Worm (Caenorhabditis elegans) whole organism, early embryonic: Measurements from ENCODE around the gene oac-41.

Experiments used
- B0310.2 ChIP-seq: sonication (generic microtip); optimal IDR thresholded peaks from 2 replicates; lab custom pipeline; 2016; ENCODE audit warnings: mild to moderate bottlenecking, missing genetic modification characterization, missing compliant biosample characterization
- F13C5.2 ChIP-seq: sonication (generic microtip); optimal IDR thresholded peaks from 2 replicates; lab custom pipeline; 2017; ENCODE audit warnings: mild to moderate bottlenecking, missing genetic modification characterization, inconsistent platforms, missing compliant biosample characterization
- aly-1 ChIP-seq: sonication (generic microtip); optimal IDR thresholded peaks from 2 replicates; lab custom pipeline; 2016; ENCODE audit warnings: missing genetic modification characterization, missing compliant biosample characterization
- ama-1 ChIP-seq: fragments of 150-350 bp; optimal IDR thresholded peaks from 2 replicates; lab custom pipeline; 2014
- ceh-13 ChIP-seq: fragments of 200-800 bp; sonication (Bioruptor generic); optimal IDR thresholded peaks from 2 replicates; lab custom pipeline; 2018; ENCODE audit warnings: mild to moderate bottlenecking, missing genetic modification characterization, missing compliant biosample characterization
- ceh-36 ChIP-seq: sonication (generic microtip); optimal IDR thresholded peaks from 2 replicates; lab custom pipeline; 2016; ENCODE audit warnings: missing genetic modification characterization, inconsistent platforms, missing compliant biosample characterization
- ets-7 ChIP-seq: sonication (generic microtip); optimal IDR thresholded peaks from 2 replicates; lab custom pipeline; 2016; ENCODE audit warnings: missing genotype, missing genetic modification characterization, missing compliant biosample characterization
- flt-1 ChIP-seq: fragments of 200-800 bp; sonication (Bioruptor generic); IDR thresholded peaks from 2 replicates; pipeline ENCODE4 v1.3.6; 2022; ENCODE audit warnings: missing genetic modification characterization, missing compliant biosample characterization
- hmbx-1 ChIP-seq: sonication (generic microtip); optimal IDR thresholded peaks from 2 replicates; lab custom pipeline; 2016; ENCODE audit warnings: mild to moderate bottlenecking, missing genetic modification characterization, missing compliant biosample characterization
- hmg-4 ChIP-seq: fragments of 200-800 bp; sonication (Bioruptor generic); optimal IDR thresholded peaks from 2 replicates; lab custom pipeline; 2018; ENCODE audit warnings: mild to moderate bottlenecking, missing genetic modification characterization, missing compliant biosample characterization
- hnd-1 ChIP-seq: sonication (generic microtip); optimal IDR thresholded peaks from 2 replicates; lab custom pipeline; 2016; ENCODE audit warnings: missing genetic modification characterization, missing compliant biosample characterization
- pes-1 ChIP-seq: fragments of 200-800 bp; sonication (Bioruptor generic); IDR thresholded peaks from 2 replicates; pipeline ENCODE4 v1.3.6; 2022; ENCODE audit warnings: missing genetic modification reagents, missing genetic modification characterization, missing compliant biosample characterization
- scrt-1 ChIP-seq: fragments of 200-800 bp; sonication (Bioruptor generic); IDR thresholded peaks from 2 replicates; pipeline ENCODE4 v1.3.6; 2022; ENCODE audit warnings: missing genetic modification characterization, missing compliant biosample characterization
- sea-1 ChIP-seq: fragments of 200-800 bp; sonication (Bioruptor generic); conservative IDR thresholded peaks from 2 replicates; pipeline ENCODE4 v1.3.6; 2022; ENCODE audit warnings: missing genetic modification characterization, missing compliant biosample characterization
- tbx-11 ChIP-seq: fragments of 200-800 bp; sonication (Bioruptor generic); IDR thresholded peaks from 2 replicates; pipeline ENCODE4 v1.3.6; 2022; ENCODE audit warnings: missing genetic modification characterization, missing compliant biosample characterization
- tbx-37 ChIP-seq: fragments of 200-800 bp; sonication (Bioruptor generic); conservative IDR thresholded peaks from 2 replicates; pipeline ENCODE4 v1.3.6; 2022; ENCODE audit warnings: missing genetic modification reagents, missing genetic modification characterization, missing compliant biosample characterization
- tra-4 ChIP-seq: sonication (generic microtip); optimal IDR thresholded peaks from 2 replicates; lab custom pipeline; 2017; ENCODE audit warnings: missing genetic modification characterization, missing compliant biosample characterization

oac-41 gene

DNA sequence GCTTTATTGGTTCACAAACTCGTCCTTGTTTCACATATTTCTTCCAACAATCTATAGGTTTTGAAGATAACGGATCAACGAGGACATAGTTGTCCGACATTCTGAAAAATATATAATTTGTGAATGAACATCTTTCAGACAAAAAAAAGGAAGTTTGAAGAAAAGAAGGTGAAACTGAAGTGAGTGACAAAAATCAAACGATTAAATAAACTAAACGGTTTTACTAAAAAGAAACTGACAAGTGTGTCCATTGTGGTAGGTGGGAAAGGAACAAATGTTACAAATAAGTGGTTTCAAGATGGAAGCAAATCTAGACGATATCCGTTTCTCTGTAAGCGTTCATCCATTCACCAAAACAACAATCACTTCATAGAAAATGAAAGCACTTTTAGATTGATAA is 40.4 kb upstream of the oac-41 start, which contains the start of gene C25E10.12:
Gene C25E10.12 (minus strand): TSS at position 101 of the 400 bp plus-strand sequence.
- TF ChIP-seq hnd-1 (tag; lab: Kevin White, UChicago): no peak
- no peak for TF ChIP-seq tbx-37 (GFP tag; lab: Robert Waterston, UW)
- no peak for TF ChIP-seq tra-4 (tag; lab: Kevin White, UChicago)
- no peak for TF ChIP-seq ets-7
- TF ChIP-seq hmg-4 (GFP tag; lab: Kevin White, UChicago): no peak
- no peak for TF ChIP-seq hmbx-1
- no peak for TF ChIP-seq ceh-13 (GFP tag; lab: Kevin White, UChicago)
- no peak for TF ChIP-seq ama-1 (lab: Kevin White, UChicago)
- no peak for TF ChIP-seq flt-1 (GFP tag; lab: Robert Waterston, UW)
- TF ChIP-seq sea-1: no peak
- no peak for TF ChIP-seq scrt-1 (GFP tag; lab: Robert Waterston, UW)
- TF ChIP-seq B0310.2 (tag; lab: Kevin White, UChicago): no peak
- TF ChIP-seq tbx-11: no peak
- no peak for TF ChIP-seq pes-1 (GFP tag; lab: Robert Waterston, UW)
- no peak for TF ChIP-seq aly-1 (tag; lab: Kevin White, UChicago)
- TF ChIP-seq ceh-36 (tag; lab: Kevin White, UChicago): no peak
- TF ChIP-seq F13C5.2 (tag; lab: Kevin White, UChicago): no peak

DNA sequence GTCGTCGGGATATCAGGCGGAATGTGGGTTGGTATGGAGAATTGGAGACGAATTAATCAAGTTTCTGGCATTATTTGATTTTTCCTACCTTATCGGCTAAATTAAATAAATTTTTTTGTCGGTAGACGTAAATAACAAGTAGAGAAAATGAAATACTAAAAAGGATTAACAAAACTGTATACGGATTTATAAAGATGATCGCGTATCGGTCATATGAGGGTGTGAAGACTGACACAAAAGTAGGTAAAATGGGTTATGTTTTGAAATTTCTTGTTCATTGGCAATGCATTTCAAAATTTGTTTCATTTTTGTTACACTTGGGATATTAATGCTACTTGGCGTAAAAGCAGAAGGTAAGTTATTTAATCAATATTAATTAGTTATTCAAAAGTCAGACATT is 37.5 kb upstream of the oac-41 start, which contains the start of the genes C25E10.16 and C25E10.13:
Gene C25E10.16 (minus strand): TSS at position 101 of the 400 bp plus-strand sequence.
Gene C25E10.13 (plus strand): TSS at position 256 of the 400 bp plus-strand sequence.
- TF ChIP-seq flt-1 (GFP tag; lab: Robert Waterston, UW): no peak
- no peak for TF ChIP-seq F13C5.2 (tag; lab: Kevin White, UChicago)
- TF ChIP-seq scrt-1 (GFP tag; lab: Robert Waterston, UW): no peak
- TF ChIP-seq hmbx-1: no peak
- TF ChIP-seq tbx-11: no peak
- no peak for TF ChIP-seq tra-4 (tag; lab: Kevin White, UChicago)
- TF ChIP-seq B0310.2 (tag; lab: Kevin White, UChicago): no peak
- no peak for TF ChIP-seq aly-1 (tag; lab: Kevin White, UChicago)
- no peak for TF ChIP-seq ceh-13 (GFP tag; lab: Kevin White, UChicago)
- no peak for TF ChIP-seq sea-1

DNA sequence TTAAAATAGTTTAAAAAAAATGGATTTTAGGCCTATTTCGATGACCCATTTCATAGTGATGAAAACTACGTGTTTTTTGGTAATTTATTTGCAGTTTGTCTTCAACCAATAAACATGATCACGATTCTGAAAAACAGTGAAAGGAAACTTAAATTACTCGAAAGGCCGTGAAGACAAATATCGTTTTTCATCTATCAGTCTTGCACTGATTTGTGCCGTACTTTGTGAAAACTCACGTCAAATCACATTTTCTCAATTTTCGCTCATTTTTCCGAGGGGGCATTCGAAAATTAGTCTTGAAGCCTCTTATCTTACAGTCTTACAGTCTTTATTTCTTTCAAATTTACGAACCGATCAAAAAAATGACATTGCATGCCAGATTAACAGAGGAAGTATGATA is 36.6 kb upstream of the oac-41 start, which contains the start of gene C25E10.11:
Gene C25E10.11 (minus strand): TSS at position 101 of the 400 bp plus-strand sequence.
- TF ChIP-seq hmg-4 (GFP tag; lab: Kevin White, UChicago) (no peak), sea-1 (no peak), scrt-1 (GFP tag; lab: Robert Waterston, UW) (no peak), ama-1 (lab: Kevin White, UChicago) (no peak), tbx-11 (no peak), ets-7 (no peak), flt-1 (GFP tag; lab: Robert Waterston, UW) (no peak), tbx-37 (GFP tag; lab: Robert Waterston, UW) (no peak), ceh-13 (GFP tag; lab: Kevin White, UChicago) (no peak), tra-4 (tag; lab: Kevin White, UChicago) (no peak), pes-1 (GFP tag; lab: Robert Waterston, UW) (no peak), hmbx-1 (no peak), B0310.2 (tag; lab: Kevin White, UChicago) (no peak), hnd-1 (tag; lab: Kevin White, UChicago) (no peak), F13C5.2 (tag; lab: Kevin White, UChicago) (no peak), aly-1 (tag; lab: Kevin White, UChicago) (no peak), ceh-36 (tag; lab: Kevin White, UChicago) (no peak)

ce11 chrV:9056253-9056652 is 34.3 kb upstream of the oac-41 start, which contains the start of gene C25E10.10:
C25E10.10 (minus strand) TSS chrV:9056353.
- TF ChIP-seq tbx-37 (GFP tag; lab: Robert Waterston, UW) (no peak), B0310.2 (tag; lab: Kevin White, UChicago) (no peak), pes-1 (GFP tag; lab: Robert Waterston, UW) (no peak), hnd-1 (tag; lab: Kevin White, UChicago) (no peak), sea-1 (no peak), ets-7 (no peak), aly-1 (tag; lab: Kevin White, UChicago) (no peak), tra-4 (tag; lab: Kevin White, UChicago) (no peak), hmbx-1 (no peak), ama-1 (lab: Kevin White, UChicago) (no peak), ceh-13 (GFP tag; lab: Kevin White, UChicago) (no peak), ceh-36 (tag; lab: Kevin White, UChicago) (no peak), hmg-4 (GFP tag; lab: Kevin White, UChicago) (no peak), tbx-11 (no peak), flt-1 (GFP tag; lab: Robert Waterston, UW) (no peak), scrt-1 (GFP tag; lab: Robert Waterston, UW) (no peak), F13C5.2 (tag; lab: Kevin White, UChicago) (no peak)

DNA sequence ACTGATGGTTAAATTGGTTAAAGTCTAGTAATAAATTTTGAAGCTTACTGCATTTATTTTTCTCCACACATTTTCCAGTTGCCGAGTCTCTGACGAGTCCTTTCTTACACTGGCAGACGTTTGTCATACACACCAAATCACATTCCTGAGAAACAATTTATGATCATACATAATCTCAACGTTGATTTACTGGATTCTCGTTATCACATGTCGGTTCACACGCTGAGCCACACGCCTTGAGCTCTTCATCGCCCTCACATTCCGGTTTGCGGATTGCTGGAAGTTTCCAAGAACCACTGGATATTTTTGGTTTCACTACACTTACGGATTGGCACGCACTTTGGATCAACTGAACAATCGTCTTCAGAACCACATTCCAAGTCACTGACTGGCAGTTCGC is 33.7 kb upstream of the oac-41 start:
- TF ChIP-seq sea-1 (no peak), ceh-36 (tag; lab: Kevin White, UChicago) (no peak), hnd-1 (tag; lab: Kevin White, UChicago) (no peak), scrt-1 (GFP tag; lab: Robert Waterston, UW) (no peak), F13C5.2 (tag; lab: Kevin White, UChicago) (no peak), aly-1 (tag; lab: Kevin White, UChicago) (no peak), ceh-13 (GFP tag; lab: Kevin White, UChicago) (no peak), hmbx-1 (no peak)

DNA sequence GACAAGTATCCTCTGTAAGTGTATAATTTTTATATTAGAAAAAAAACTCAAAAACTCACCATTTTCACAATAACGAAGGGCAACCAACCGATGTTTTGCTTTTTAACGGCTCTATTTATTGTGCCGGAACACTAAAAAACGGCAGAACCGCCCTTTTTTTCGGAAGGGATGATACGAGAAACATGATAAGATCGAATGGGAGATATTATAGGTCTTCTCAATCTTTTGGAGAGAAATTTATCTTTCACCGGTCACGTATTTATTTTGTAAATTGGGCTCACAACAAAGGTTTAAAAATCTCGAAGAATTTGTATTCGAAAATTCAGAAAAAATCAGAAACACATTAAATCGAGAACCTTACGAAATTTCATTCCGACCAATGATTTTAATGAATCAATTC is 32.8 kb upstream of the oac-41 start, which contains the start of gene swm-1:
Gene swm-1 (minus strand): TSS at position 101 of the 400 bp plus-strand sequence.
- TF ChIP-seq pes-1 (GFP tag; lab: Robert Waterston, UW): no peak
- TF ChIP-seq ceh-36 (tag; lab: Kevin White, UChicago): no peak
- TF ChIP-seq tra-4 (tag; lab: Kevin White, UChicago): no peak
- TF ChIP-seq sea-1: no peak
- no peak for TF ChIP-seq hnd-1 (tag; lab: Kevin White, UChicago)
- TF ChIP-seq ama-1 (lab: Kevin White, UChicago): no peak
- no peak for TF ChIP-seq B0310.2 (tag; lab: Kevin White, UChicago)
- no peak for TF ChIP-seq aly-1 (tag; lab: Kevin White, UChicago)
- no peak for TF ChIP-seq tbx-11
- TF ChIP-seq scrt-1 (GFP tag; lab: Robert Waterston, UW): no peak
- TF ChIP-seq hmbx-1: no peak
- TF ChIP-seq ceh-13 (GFP tag; lab: Kevin White, UChicago): no peak
- no peak for TF ChIP-seq hmg-4 (GFP tag; lab: Kevin White, UChicago)
- TF ChIP-seq flt-1 (GFP tag; lab: Robert Waterston, UW): no peak
- TF ChIP-seq F13C5.2 (tag; lab: Kevin White, UChicago): no peak
- no peak for TF ChIP-seq ets-7
- TF ChIP-seq tbx-37 (GFP tag; lab: Robert Waterston, UW): no peak
